Worm (Caenorhabditis elegans) whole organism, early embryonic: ENCODE results near the gene fip-3.

Experiments used
- F13C5.2 ChIP-seq: sonication (generic microtip); optimal IDR thresholded peaks from 2 replicates; lab custom pipeline; 2017; ENCODE audit warnings: mild to moderate bottlenecking, missing genetic modification characterization, inconsistent platforms, missing compliant biosample characterization
- aly-1 ChIP-seq: sonication (generic microtip); optimal IDR thresholded peaks from 2 replicates; lab custom pipeline; 2016; ENCODE audit warnings: missing genetic modification characterization, missing compliant biosample characterization
- ama-1 ChIP-seq: fragments of 150-350 bp; optimal IDR thresholded peaks from 2 replicates; lab custom pipeline; 2014
- ceh-36 ChIP-seq: sonication (generic microtip); optimal IDR thresholded peaks from 2 replicates; lab custom pipeline; 2016; ENCODE audit warnings: missing genetic modification characterization, inconsistent platforms, missing compliant biosample characterization
- flt-1 ChIP-seq: fragments of 200-800 bp; sonication (Bioruptor generic); IDR thresholded peaks from 2 replicates; pipeline ENCODE4 v1.3.6; 2022; ENCODE audit warnings: missing genetic modification characterization, missing compliant biosample characterization
- hmbx-1 ChIP-seq: sonication (generic microtip); optimal IDR thresholded peaks from 2 replicates; lab custom pipeline; 2016; ENCODE audit warnings: mild to moderate bottlenecking, missing genetic modification characterization, missing compliant biosample characterization
- sea-1 ChIP-seq: fragments of 200-800 bp; sonication (Bioruptor generic); conservative IDR thresholded peaks from 2 replicates; pipeline ENCODE4 v1.3.6; 2022; ENCODE audit warnings: missing genetic modification characterization, missing compliant biosample characterization
- tbx-11 ChIP-seq: fragments of 200-800 bp; sonication (Bioruptor generic); IDR thresholded peaks from 2 replicates; pipeline ENCODE4 v1.3.6; 2022; ENCODE audit warnings: missing genetic modification characterization, missing compliant biosample characterization

ce11 chrIII:8564372-8564771 is 24.9 kb downstream of the fip-3 start:
- no peak for TF ChIP-seq ama-1 (lab: Kevin White, UChicago)
- no peak for TF ChIP-seq F13C5.2 (tag; lab: Kevin White, UChicago)
- no peak for TF ChIP-seq ceh-36 (tag; lab: Kevin White, UChicago)
- no peak for TF ChIP-seq sea-1 (GFP tag; lab: Robert Waterston, UW)
- no peak for TF ChIP-seq tbx-11 (GFP tag; lab: Robert Waterston, UW)
- TF ChIP-seq aly-1, result no peak
- no peak for TF ChIP-seq hmbx-1 (tag; lab: Kevin White, UChicago)
- TF ChIP-seq flt-1 (GFP tag; lab: Robert Waterston, UW), result no peak
